Worm (Caenorhabditis elegans) whole organism, midembryonic: ENCODE data around the gene Y37E11B.10.

Experiments
- T22C8.4 ChIP-seq: fragments of 200-800 bp; sonication (Bioruptor generic); IDR thresholded peaks from 2 replicates; pipeline ENCODE4 v1.3.6; 2022; ENCODE audit warnings: missing genetic modification characterization, missing compliant biosample characterization
- cog-1 ChIP-seq: sonication (generic microtip); optimal IDR thresholded peaks from 2 replicates; lab custom pipeline; 2016; ENCODE audit warnings: missing genetic modification characterization, missing compliant biosample characterization
- flt-1 ChIP-seq: fragments of 200-800 bp; sonication (Bioruptor generic); IDR thresholded peaks from 2 replicates; pipeline ENCODE4 v1.3.6; 2022; ENCODE audit warnings: missing genetic modification characterization, missing compliant biosample characterization
- klf-2 ChIP-seq: fragments of 200-800 bp; sonication (Bioruptor generic); conservative IDR thresholded peaks from 2 replicates; pipeline ENCODE4 v1.3.6; 2022; ENCODE audit warnings: missing genetic modification reagents, missing genetic modification characterization, missing compliant biosample characterization
- med-1 ChIP-seq: sonication (generic microtip); optimal IDR thresholded peaks from 2 replicates; lab custom pipeline; 2017; ENCODE audit warnings: missing genetic modification characterization, mild to moderate bottlenecking, missing compliant biosample characterization, antibody characterized with exemption, missing genetic modification reagents; ENCODE audit not compliant: insufficient read depth
- ref-1 ChIP-seq: fragments of 200-800 bp; sonication (Bioruptor generic); conservative IDR thresholded peaks from 2 replicates; pipeline ENCODE4 v1.3.6; 2022; ENCODE audit warnings: missing genetic modification reagents, missing genetic modification characterization, missing compliant biosample characterization
- tab-1 ChIP-seq: fragments of 200-800 bp; sonication (Bioruptor generic); IDR thresholded peaks from 2 replicates; pipeline ENCODE4 v1.3.6; 2022; ENCODE audit warnings: missing genetic modification characterization, missing compliant biosample characterization
- ztf-23 ChIP-seq: fragments of 200-800 bp; sonication (Bioruptor generic); IDR thresholded peaks from 2 replicates; pipeline ENCODE4 v1.3.6; 2022; ENCODE audit warnings: missing genetic modification reagents, missing genetic modification characterization, missing compliant biosample characterization
- ztf-29 ChIP-seq: fragments of 200-800 bp; sonication (Bioruptor generic); IDR thresholded peaks from 2 replicates; pipeline ENCODE4 v1.3.6; 2022; ENCODE audit warnings: missing genetic modification reagents, missing genetic modification characterization, missing compliant biosample characterization

Y37E11B.10 gene

ce11 chrIV:3645487-3645886, 39.2 kb upstream of the Y37E11B.10 start:
- TF ChIP-seq klf-2 (no peak), ztf-29 (GFP tag; lab: Robert Waterston, UW) (no peak), ztf-23 (GFP tag; lab: Robert Waterston, UW) (no peak), flt-1 (GFP tag; lab: Robert Waterston, UW) (no peak), T22C8.4 (no peak), cog-1 (tag; lab: Kevin White, UChicago) (no peak), med-1 (GFP tag; lab: Kevin White, UChicago) (no peak), tab-1 (GFP tag; lab: Robert Waterston, UW) (no peak), ref-1 (no peak)

ce11 chrIV:3644863-3645378, 38.7 kb upstream of the Y37E11B.10 start:
- no peak for TF ChIP-seq flt-1 (GFP tag; lab: Robert Waterston, UW)
- TF ChIP-seq ref-1 = no peak
- TF ChIP-seq med-1 (GFP tag; lab: Kevin White, UChicago) = no peak
- no peak for TF ChIP-seq ztf-23 (GFP tag; lab: Robert Waterston, UW)
- no peak for TF ChIP-seq cog-1 (tag; lab: Kevin White, UChicago)
- no peak for TF ChIP-seq ztf-29 (GFP tag; lab: Robert Waterston, UW)
- no peak for TF ChIP-seq tab-1 (GFP tag; lab: Robert Waterston, UW)
- no peak for TF ChIP-seq T22C8.4
- TF ChIP-seq klf-2 = no peak

- no peak for TF ChIP-seq tab-1 (GFP tag; lab: Robert Waterston, UW)
Observed at ce11 chrIV:3642189-3642588, 35.9 kb upstream of the Y37E11B.10 start, which contains the start of gene CC8.3. CC8.3 (minus strand) TSS chrIV:3642289.

- TF ChIP-seq ztf-29 (GFP tag; lab: Robert Waterston, UW) (no peak), T22C8.4 (no peak), klf-2 (no peak), tab-1 (GFP tag; lab: Robert Waterston, UW) (no peak), cog-1 (tag; lab: Kevin White, UChicago) (no peak), ref-1 (no peak), ztf-23 (GFP tag; lab: Robert Waterston, UW) (no peak), med-1 (GFP tag; lab: Kevin White, UChicago) (no peak), flt-1 (GFP tag; lab: Robert Waterston, UW) (no peak)
Observed at ce11 chrIV:3638250-3638926, 32.1 kb upstream of the Y37E11B.10 start.

- TF ChIP-seq flt-1 (GFP tag; lab: Robert Waterston, UW) (peak; percentile 18; the same call in 1 of the 2 replicates), klf-2 (no peak), med-1 (GFP tag; lab: Kevin White, UChicago) (no peak), cog-1 (tag; lab: Kevin White, UChicago) (peak; percentile 12), ztf-23 (GFP tag; lab: Robert Waterston, UW) (no peak), tab-1 (GFP tag; lab: Robert Waterston, UW) (no peak), ref-1 (0 out of 2 replicates have a peak, but pooled peaks have one; percentile 6), T22C8.4 (no peak), ztf-29 (GFP tag; lab: Robert Waterston, UW) (no peak)
Observed at ce11 chrIV:3636528-3637129, 30.4 kb upstream of the Y37E11B.10 start, which contains the start of gene madf-9. madf-9 (plus strand) TSS chrIV:3637079.

- TF ChIP-seq ztf-29 (GFP tag; lab: Robert Waterston, UW) (no peak), tab-1 (GFP tag; lab: Robert Waterston, UW) (no peak), ztf-23 (GFP tag; lab: Robert Waterston, UW) (no peak), T22C8.4 (no peak), cog-1 (tag; lab: Kevin White, UChicago) (no peak), ref-1 (no peak), klf-2 (no peak), med-1 (GFP tag; lab: Kevin White, UChicago) (no peak), flt-1 (GFP tag; lab: Robert Waterston, UW) (no peak)
Observed at ce11 chrIV:3633254-3633653, 27.0 kb upstream of the Y37E11B.10 start, which contains the start of gene ZC416.2. ZC416.2 (plus strand) TSS chrIV:3633619.

ce11 chrIV:3632475-3632874, 26.2 kb upstream of the Y37E11B.10 start:
- TF ChIP-seq ztf-23 (GFP tag; lab: Robert Waterston, UW) (no peak), T22C8.4 (no peak), med-1 (GFP tag; lab: Kevin White, UChicago) (no peak), cog-1 (tag; lab: Kevin White, UChicago) (no peak), flt-1 (GFP tag; lab: Robert Waterston, UW) (no peak), ref-1 (no peak), klf-2 (no peak), tab-1 (GFP tag; lab: Robert Waterston, UW) (no peak), ztf-29 (GFP tag; lab: Robert Waterston, UW) (no peak)

- no peak for TF ChIP-seq cog-1 (tag; lab: Kevin White, UChicago)
- TF ChIP-seq T22C8.4 = peak; percentile 46; the same call in 1 of the 2 replicates
Observed at ce11 chrIV:3628896-3629641, 22.8 kb upstream of the Y37E11B.10 start.

ce11 chrIV:3626447-3626846, 20.2 kb upstream of the Y37E11B.10 start:
- TF ChIP-seq cog-1 (tag; lab: Kevin White, UChicago) (no peak), tab-1 (GFP tag; lab: Robert Waterston, UW) (no peak), ref-1 (no peak), klf-2 (no peak), ztf-29 (GFP tag; lab: Robert Waterston, UW) (no peak), T22C8.4 (no peak), flt-1 (GFP tag; lab: Robert Waterston, UW) (no peak), ztf-23 (GFP tag; lab: Robert Waterston, UW) (no peak), med-1 (GFP tag; lab: Kevin White, UChicago) (no peak)
